Worm (Caenorhabditis elegans): ENCODE results near the gene Y66D12A.21.

The Y66D12A.21 gene

ce11 chrIII:11505213-11505612 is at the start of gene Y66D12A.21, which contains the start of gene spe-6:
Gene Y66D12A.21, minus strand, starts transcription at chrIII:11505302.
Gene spe-6, plus strand, starts transcription at chrIII:11505488.
- TF ChIP-seq elt-3 (tag; optimal IDR thresholded peaks at IDR 0.05) = no peak
- TF ChIP-seq ces-1 (GFP tag; optimal IDR thresholded peaks at IDR 0.05) = peak; percentile 22
- peak; percentile 23 for TF ChIP-seq mep-1 (tag; optimal IDR thresholded peaks at IDR 0.05)

ce11 chrIII:11554701-11555111 is 49.6 kb upstream of the Y66D12A.21 start:
- TF ChIP-seq nhr-12 (tag; optimal IDR thresholded peaks at IDR 0.05) = no peak
- no peak for TF ChIP-seq mls-2 (tag; optimal IDR thresholded peaks at IDR 0.05)
- TF ChIP-seq unc-120 (tag; optimal IDR thresholded peaks at IDR 0.05; ENCODE audit: poor library complexity, severe bottlenecking) = no peak
- no peak for TF ChIP-seq ceh-43 (GFP tag; optimal IDR thresholded peaks at IDR 0.05)
- no peak for TF ChIP-seq cnd-1 (tag; optimal IDR thresholded peaks at IDR 0.05)
- TF ChIP-seq nhr-237 (tag; optimal IDR thresholded peaks at IDR 0.05) = no peak
- TF ChIP-seq mab-5 (tag; optimal IDR thresholded peaks at IDR 0.05) = no peak
- no peak for TF ChIP-seq tbx-8 (GFP tag; optimal IDR thresholded peaks at IDR 0.05)

ce11 chrIII:11548070-11548469 is 43.0 kb upstream of the Y66D12A.21 start, which contains the start of gene Y66D12A.13:
Gene Y66D12A.13, plus strand, starts transcription at chrIII:11548370.
- TF ChIP-seq mep-1 (tag; optimal IDR thresholded peaks at IDR 0.05) = no peak
- no peak for TF ChIP-seq mls-2 (tag; optimal IDR thresholded peaks at IDR 0.05)
- TF ChIP-seq mab-5 (tag; optimal IDR thresholded peaks at IDR 0.05) = no peak
- no peak for TF ChIP-seq tbx-8 (GFP tag; optimal IDR thresholded peaks at IDR 0.05)
- no peak for TF ChIP-seq nhr-237 (tag; optimal IDR thresholded peaks at IDR 0.05)
- no peak for TF ChIP-seq pha-4 (tag; optimal IDR thresholded peaks at IDR 0.05)
- TF ChIP-seq cnd-1 (tag; optimal IDR thresholded peaks at IDR 0.05) = no peak
- no peak for TF ChIP-seq M03D4.4 (tag; optimal IDR thresholded peaks at IDR 0.05)
- no peak for TF ChIP-seq ceh-39 (tag; optimal IDR thresholded peaks at IDR 0.05)
- TF ChIP-seq unc-62 (GFP tag; optimal IDR thresholded peaks at IDR 0.05) = no peak
- no peak for TF ChIP-seq sem-2 (GFP tag; optimal IDR thresholded peaks at IDR 0.05)
- TF ChIP-seq lin-32 (GFP tag; optimal IDR thresholded peaks at IDR 0.05) = no peak
- no peak for TF ChIP-seq elt-3 (tag; optimal IDR thresholded peaks at IDR 0.05)
- no peak for TF ChIP-seq ztf-11 (tag; optimal IDR thresholded peaks at IDR 0.05)

- TF ChIP-seq pha-4 (tag; optimal IDR thresholded peaks at IDR 0.05) (no peak), mep-1 (tag; optimal IDR thresholded peaks at IDR 0.05) (no peak), cnd-1 (tag; optimal IDR thresholded peaks at IDR 0.05) (no peak), drap-1 (GFP tag; optimal IDR thresholded peaks at IDR 0.05) (no peak), nhr-12 (tag; optimal IDR thresholded peaks at IDR 0.05) (no peak), snpc-4 (tag; optimal IDR thresholded peaks at IDR 0.05) (no peak)
These were observed 39.8 kb upstream of the Y66D12A.21 start for ce11 chrIII:11544947-11545346.

ce11 chrIII:11535453-11535852 is 30.4 kb upstream of the Y66D12A.21 start:
- no peak for TF ChIP-seq ces-1 (GFP tag; optimal IDR thresholded peaks at IDR 0.05)
- TF ChIP-seq mab-5 (tag; optimal IDR thresholded peaks at IDR 0.05) = no peak
- TF ChIP-seq ceh-83 (GFP tag; optimal IDR thresholded peaks at IDR 0.05) = no peak
- no peak for TF ChIP-seq unc-62 (GFP tag; optimal IDR thresholded peaks at IDR 0.05)
- TF ChIP-seq sem-2 (GFP tag; optimal IDR thresholded peaks at IDR 0.05) = no peak
- TF ChIP-seq blmp-1 (tag; optimal IDR thresholded peaks at IDR 0.05) = no peak
- TF ChIP-seq ceh-43 (GFP tag; optimal IDR thresholded peaks at IDR 0.05) = no peak
- TF ChIP-seq drap-1 (GFP tag; optimal IDR thresholded peaks at IDR 0.05) = no peak

- no peak for TF ChIP-seq elt-1 (tag; optimal IDR thresholded peaks at IDR 0.05; ENCODE audit: borderline replicate concordance, insufficient read depth)
- TF ChIP-seq mls-2 (tag; optimal IDR thresholded peaks at IDR 0.05) = no peak
- TF ChIP-seq nhr-237 (tag; optimal IDR thresholded peaks at IDR 0.05) = no peak
- TF ChIP-seq pha-4 (tag; optimal IDR thresholded peaks at IDR 0.05) = no peak
- no peak for TF ChIP-seq elt-3 (tag; optimal IDR thresholded peaks at IDR 0.05)
- no peak for TF ChIP-seq nhr-2 (tag; optimal IDR thresholded peaks at IDR 0.05)
- no peak for TF ChIP-seq mep-1 (tag; optimal IDR thresholded peaks at IDR 0.05)
- TF ChIP-seq tbx-8 (GFP tag; optimal IDR thresholded peaks at IDR 0.05) = no peak
- TF ChIP-seq ham-2 (GFP tag; optimal IDR thresholded peaks at IDR 0.05) = no peak
- no peak for TF ChIP-seq ceh-43 (GFP tag; optimal IDR thresholded peaks at IDR 0.05)
- no peak for TF ChIP-seq unc-120 (tag; optimal IDR thresholded peaks at IDR 0.05; ENCODE audit: poor library complexity, severe bottlenecking)
These were observed 29.6 kb upstream of the Y66D12A.21 start, which contains the start of gene nrps-1 for ce11 chrIII:11534624-11535079. Gene nrps-1, plus strand, starts transcription at chrIII:11534674.

ce11 chrIII:11526396-11526795 is 21.3 kb upstream of the Y66D12A.21 start, which contains the start of gene xpb-1:
Gene xpb-1, plus strand, starts transcription at chrIII:11526657.
- TF ChIP-seq nhr-12 (tag; optimal IDR thresholded peaks at IDR 0.05) (no peak), elt-1 (tag; optimal IDR thresholded peaks at IDR 0.05; ENCODE audit: borderline replicate concordance, insufficient read depth) (no peak), ztf-11 (tag; optimal IDR thresholded peaks at IDR 0.05) (no peak), mls-2 (tag; optimal IDR thresholded peaks at IDR 0.05) (no peak), sem-2 (GFP tag; optimal IDR thresholded peaks at IDR 0.05) (no peak), mab-5 (tag; optimal IDR thresholded peaks at IDR 0.05) (no peak), nhr-237 (tag; optimal IDR thresholded peaks at IDR 0.05) (no peak), lin-13 (tag; optimal IDR thresholded peaks at IDR 0.05) (no peak), M03D4.4 (tag; optimal IDR thresholded peaks at IDR 0.05) (no peak), snpc-4 (tag; optimal IDR thresholded peaks at IDR 0.05) (no peak), sptf-1 (tag; optimal IDR thresholded peaks at IDR 0.05) (no peak), ces-1 (GFP tag; optimal IDR thresholded peaks at IDR 0.05) (no peak), drap-1 (GFP tag; optimal IDR thresholded peaks at IDR 0.05) (no peak), ceh-39 (tag; optimal IDR thresholded peaks at IDR 0.05) (no peak), nhr-76 (tag; optimal IDR thresholded peaks at IDR 0.05) (no peak), lin-32 (GFP tag; optimal IDR thresholded peaks at IDR 0.05) (no peak), tbx-8 (GFP tag; optimal IDR thresholded peaks at IDR 0.05) (no peak), ceh-83 (GFP tag; optimal IDR thresholded peaks at IDR 0.05) (no peak), unc-120 (tag; optimal IDR thresholded peaks at IDR 0.05; ENCODE audit: poor library complexity, severe bottlenecking) (no peak), unc-62 (GFP tag; optimal IDR thresholded peaks at IDR 0.05) (no peak)

Data from whole organism, mixed stage, embryonic.